Worm (Caenorhabditis elegans): ENCODE results near the gene srx-110.

The srx-110 gene

ce11 chrII:3731723-3732122 lies 22.4 kb downstream of the srx-110 start, which contains the start of the genes sdz-12 and bath-31:
TSS of gene sdz-12 (minus strand) at chrII:3731823.
TSS of gene bath-31 (plus strand) at chrII:3731973.
- TF ChIP-seq hlh-30 (tag; optimal IDR thresholded peaks at IDR 0.05; ENCODE audit: insufficient read depth) (no peak), ceh-48 (tag; optimal IDR thresholded peaks at IDR 0.05) (no peak), nfya-1 (tag; optimal IDR thresholded peaks at IDR 0.05) (no peak), unc-42 (tag; optimal IDR thresholded peaks at IDR 0.05) (no peak), ceh-30 (tag; optimal IDR thresholded peaks at IDR 0.05) (no peak), elt-4 (tag; optimal IDR thresholded peaks at IDR 0.05) (no peak), ceh-2 (tag; optimal IDR thresholded peaks at IDR 0.05) (no peak), ceh-18 (tag; optimal IDR thresholded peaks at IDR 0.05) (no peak), ceh-34 (tag; optimal IDR thresholded peaks at IDR 0.05) (no peak), nhr-11 (tag; optimal IDR thresholded peaks at IDR 0.05) (no peak), ref-2 (tag; optimal IDR thresholded peaks at IDR 0.05) (no peak), C38D4.7 (GFP tag; optimal IDR thresholded peaks at IDR 0.05) (no peak), unc-55 (GFP tag; optimal IDR thresholded peaks at IDR 0.05) (no peak), che-1 (tag; optimal IDR thresholded peaks at IDR 0.05) (no peak), unc-3 (GFP tag; conservative IDR thresholded peaks at IDR 0.05) (no peak), unc-3 (tag; optimal IDR thresholded peaks at IDR 0.05) (no peak), hlh-13 (GFP tag; optimal IDR thresholded peaks at IDR 0.05) (no peak)

- TF ChIP-seq unc-55 (GFP tag; optimal IDR thresholded peaks at IDR 0.05) (no peak), ceh-34 (tag; optimal IDR thresholded peaks at IDR 0.05) (no peak), fkh-10 (GFP tag; optimal IDR thresholded peaks at IDR 0.05) (no peak), unc-3 (GFP tag; conservative IDR thresholded peaks at IDR 0.05) (no peak), unc-3 (tag; optimal IDR thresholded peaks at IDR 0.05) (no peak), ceh-22 (tag; optimal IDR thresholded peaks at IDR 0.05) (no peak), ceh-2 (tag; optimal IDR thresholded peaks at IDR 0.05) (no peak), eyg-1 (tag; optimal IDR thresholded peaks at IDR 0.05) (no peak), ceh-48 (tag; optimal IDR thresholded peaks at IDR 0.05) (no peak), npax-4 (tag; optimal IDR thresholded peaks at IDR 0.05) (no peak), F13H6.1 (tag; optimal IDR thresholded peaks at IDR 0.05) (no peak), hlh-13 (GFP tag; optimal IDR thresholded peaks at IDR 0.05) (no peak), lin-11 (tag; optimal IDR thresholded peaks at IDR 0.05) (no peak), ceh-45 (GFP tag; IDR thresholded peaks at IDR 0.05) (no peak), ceh-19 (GFP tag; optimal IDR thresholded peaks at IDR 0.05) (no peak)
These were observed 27.6 kb downstream of the srx-110 start, which contains the start of gene F12E12.6 for ce11 chrII:3736893-3737375. TSS of gene F12E12.6 (minus strand) at chrII:3736943.

ce11 chrII:3739647-3740046 lies 30.3 kb downstream of the srx-110 start, which contains the start of gene F12E12.2:
TSS of gene F12E12.2 (plus strand) at chrII:3739947.
- TF ChIP-seq fax-1 (tag; optimal IDR thresholded peaks at IDR 0.05) (no peak), sdc-2 (tag; optimal IDR thresholded peaks at IDR 0.05) (no peak), C38D4.7 (GFP tag; optimal IDR thresholded peaks at IDR 0.05) (no peak), ref-2 (tag; optimal IDR thresholded peaks at IDR 0.05) (no peak), K02D7.2 (tag; optimal IDR thresholded peaks at IDR 0.05) (no peak), F13H6.1 (tag; optimal IDR thresholded peaks at IDR 0.05) (no peak), npax-4 (tag; optimal IDR thresholded peaks at IDR 0.05) (no peak), hlh-15 (tag; optimal IDR thresholded peaks at IDR 0.05) (no peak), nhr-11 (tag; optimal IDR thresholded peaks at IDR 0.05) (no peak), eyg-1 (tag; optimal IDR thresholded peaks at IDR 0.05) (no peak), hlh-30 (tag; optimal IDR thresholded peaks at IDR 0.05; ENCODE audit: insufficient read depth) (no peak), ama-1 (optimal IDR thresholded peaks at IDR 0.05) (no peak), C08G9.2 (tag; optimal IDR thresholded peaks at IDR 0.05) (no peak), Y22D7AL.16 (tag; optimal IDR thresholded peaks at IDR 0.05) (no peak)

- no peak for TF ChIP-seq unc-55 (GFP tag; optimal IDR thresholded peaks at IDR 0.05)
- no peak for TF ChIP-seq dve-1 (tag; optimal IDR thresholded peaks at IDR 0.05)
- TF ChIP-seq pax-1 (tag; optimal IDR thresholded peaks at IDR 0.05), result no peak
- TF ChIP-seq tbx-2 (tag; optimal IDR thresholded peaks at IDR 0.05), result no peak
- TF ChIP-seq odd-2 (tag; optimal IDR thresholded peaks at IDR 0.05), result no peak
- TF ChIP-seq syd-9 (tag; optimal IDR thresholded peaks at IDR 0.05), result no peak
- no peak for TF ChIP-seq F13H6.1 (tag; optimal IDR thresholded peaks at IDR 0.05)
- no peak for TF ChIP-seq pat-9 (tag; optimal IDR thresholded peaks at IDR 0.05)
- TF ChIP-seq pha-2 (tag; optimal IDR thresholded peaks at IDR 0.05), result no peak
- no peak for TF ChIP-seq pqm-1 (tag; optimal IDR thresholded peaks at IDR 0.05)
- no peak for TF ChIP-seq npax-4 (tag; optimal IDR thresholded peaks at IDR 0.05)
- TF ChIP-seq ets-4 (tag; optimal IDR thresholded peaks at IDR 0.05), result no peak
- no peak for TF ChIP-seq ceh-31 (tag; optimal IDR thresholded peaks at IDR 0.05)
- no peak for TF ChIP-seq hlh-13 (GFP tag; optimal IDR thresholded peaks at IDR 0.05)
- TF ChIP-seq nhr-11 (tag; optimal IDR thresholded peaks at IDR 0.05), result no peak
- no peak for TF ChIP-seq lim-6 (tag; optimal IDR thresholded peaks at IDR 0.05)
- no peak for TF ChIP-seq fkh-6 (tag; optimal IDR thresholded peaks at IDR 0.05)
- no peak for TF ChIP-seq ceh-6 (GFP tag; optimal IDR thresholded peaks at IDR 0.05)
These were observed 32.2 kb downstream of the srx-110 start, which contains the start of gene F12E12.1 for ce11 chrII:3741584-3741983. TSS of gene F12E12.1 (plus strand) at chrII:3741884.
